Fruit fly (Drosophila melanogaster) whole organism, embryonic: ENCODE data around the gene lqf.
A peak's percentile ranks its signal among the peaks of the same experiment; 100 is the strongest.

Experiments
- Asciz ChIP-seq: fragments of 200-800 bp; sonication (Bioruptor generic); optimal IDR thresholded peaks from 2 replicates; lab custom pipeline; 2017; ENCODE audit warnings: missing biosample characterization, mild to moderate bottlenecking, missing genetic modification characterization, missing genetic modification reagents
- CG10565 ChIP-seq: fragments of 200-800 bp; sonication (Bioruptor generic); optimal IDR thresholded peaks from 3 replicates; lab custom pipeline; 2016; ENCODE audit warnings: missing biosample characterization, mild to moderate bottlenecking, missing genetic modification characterization
- CG11695 ChIP-seq: fragments of 200-800 bp; sonication (Bioruptor generic); IDR thresholded peaks from 3 replicates; pipeline ENCODE4 v1.3.6; 2022; ENCODE audit warnings: missing biosample characterization, missing genetic modification characterization
- CG13775 ChIP-seq: fragments of 200-800 bp; sonication (Bioruptor generic); optimal IDR thresholded peaks from 3 replicates; lab custom pipeline; 2017; ENCODE audit warnings: missing biosample characterization, mild to moderate bottlenecking, missing genetic modification characterization
- CG13894 ChIP-seq: fragments of 200-800 bp; sonication (Bioruptor generic); optimal IDR thresholded peaks from 3 replicates; lab custom pipeline; 2018; ENCODE audit warnings: missing biosample characterization, mild to moderate bottlenecking, missing genetic modification characterization, moderate library complexity
- CG1529 ChIP-seq: fragments of 200-800 bp; sonication (Bioruptor generic); optimal IDR thresholded peaks from 3 replicates; lab custom pipeline; 2018; ENCODE audit warnings: missing biosample characterization, missing genetic modification characterization
- CG1647 ChIP-seq: fragments of 200-800 bp; sonication (Bioruptor generic); optimal IDR thresholded peaks from 3 replicates; lab custom pipeline; 2016; ENCODE audit warnings: missing biosample characterization, missing genetic modification characterization
- CG17802 ChIP-seq: fragments of 200-800 bp; sonication (Bioruptor generic); optimal IDR thresholded peaks from 2 replicates; lab custom pipeline; 2018; ENCODE audit warnings: missing biosample characterization, mild to moderate bottlenecking, missing genetic modification characterization, moderate library complexity
- CG17829 ChIP-seq: fragments of 200-800 bp; optimal IDR thresholded peaks from 2 replicates; lab custom pipeline; 2019; ENCODE audit warnings: missing biosample characterization, mild to moderate bottlenecking, missing genetic modification characterization, moderate library complexity
- CG2116 ChIP-seq: fragments of 200-800 bp; sonication (Bioruptor generic); optimal IDR thresholded peaks from 3 replicates; lab custom pipeline; 2018; ENCODE audit warnings: missing biosample characterization, mild to moderate bottlenecking, missing genetic modification characterization
- CG2129 ChIP-seq: fragments of 200-800 bp; sonication (Bioruptor generic); IDR thresholded peaks from 2 replicates; pipeline ENCODE4 v1.3.6; 2022; ENCODE audit warnings: missing biosample characterization, missing genetic modification characterization; ENCODE audit not compliant: partially characterized antibody
- CG2202 ChIP-seq: fragments of 200-800 bp; sonication (Bioruptor generic); optimal IDR thresholded peaks from 2 replicates; lab custom pipeline; 2018; ENCODE audit warnings: missing biosample characterization, mild to moderate bottlenecking, missing genetic modification characterization
- CG2889 ChIP-seq: fragments of 200-800 bp; sonication (Bioruptor generic); IDR thresholded peaks from 3 replicates; pipeline ENCODE4 v1.3.6; 2022; ENCODE audit warnings: missing biosample characterization, missing genetic modification characterization
- CG3281 ChIP-seq: fragments of 200-800 bp; sonication (Bioruptor generic); optimal IDR thresholded peaks from 3 replicates; lab custom pipeline; 2017; ENCODE audit warnings: missing biosample characterization, mild to moderate bottlenecking, missing genetic modification characterization
- CG4360 ChIP-seq: fragments of 200-800 bp; sonication (Bioruptor generic); IDR thresholded peaks from 2 replicates; pipeline ENCODE4 v1.3.6; 2022; ENCODE audit warnings: missing biosample characterization, missing genetic modification characterization
- CG4854 ChIP-seq: fragments of 200-800 bp; sonication (Bioruptor generic); optimal IDR thresholded peaks from 2 replicates; lab custom pipeline; 2016; ENCODE audit warnings: missing biosample characterization, missing genetic modification characterization, inconsistent platforms
- CG5245 ChIP-seq: fragments of 200-800 bp; sonication (Bioruptor generic); optimal IDR thresholded peaks from 3 replicates; lab custom pipeline; 2016; ENCODE audit warnings: missing biosample characterization, missing genetic modification characterization
- CG7271 ChIP-seq: fragments of 200-800 bp; sonication (Bioruptor generic); optimal IDR thresholded peaks from 2 replicates; lab custom pipeline; 2018; ENCODE audit warnings: missing biosample characterization, mild to moderate bottlenecking, missing genetic modification characterization, moderate library complexity
- CG7963 ChIP-seq: fragments of 200-800 bp; sonication (Bioruptor generic); IDR thresholded peaks from 3 replicates; pipeline ENCODE4 v1.3.6; 2022; ENCODE audit warnings: missing biosample characterization, missing genetic modification characterization; ENCODE audit not compliant: partially characterized antibody
- Chrac-16 ChIP-seq: fragments of 200-800 bp; sonication (Bioruptor generic); optimal IDR thresholded peaks from 3 replicates; lab custom pipeline; 2016; ENCODE audit warnings: missing biosample characterization, missing genetic modification characterization
- CrebB ChIP-seq: fragments of 200-800 bp; sonication (Bioruptor generic); optimal IDR thresholded peaks from 3 replicates; lab custom pipeline; 2018; ENCODE audit warnings: missing biosample characterization, mild to moderate bottlenecking, missing genetic modification characterization
- D ChIP-seq, 2 experiments: fragments of 200-800 bp in 1 of 2; fragments of >200 bp in 1 of 2; sonication (Bioruptor generic) in 1 of 2; optimal IDR thresholded peaks; 2 replicates in 1 of 2; 3 replicates in 1 of 2; lab custom pipeline; 2017; ENCODE audit warnings: mild to moderate bottlenecking in 1 of 2, missing biosample characterization in 1 of 2, missing genetic modification characterization in 1 of 2, missing genetic modification reagents in 1 of 2
- HmgZ ChIP-seq: fragments of 200-800 bp; sonication (Bioruptor generic); optimal IDR thresholded peaks from 2 replicates; lab custom pipeline; 2018; ENCODE audit warnings: missing biosample characterization, mild to moderate bottlenecking, missing genetic modification characterization
- Hr78 ChIP-seq, 2 experiments: fragments of 200-800 bp in 1 of 2; fragments of >200 bp in 1 of 2; sonication (Bioruptor generic) in 1 of 2; optimal IDR thresholded peaks; 2 replicates each; lab custom pipeline; 2017 to 2019; ENCODE audit warnings: missing biosample characterization in 2 of 2, missing genetic modification characterization in 2 of 2, mild to moderate bottlenecking in 1 of 2, moderate library complexity in 1 of 2
- Lhr ChIP-seq: fragments of 200-800 bp; sonication (Bioruptor generic); optimal IDR thresholded peaks from 3 replicates; lab custom pipeline; 2017; ENCODE audit warnings: mild to moderate bottlenecking, missing biosample characterization, missing genetic modification reagents, missing genetic modification characterization
- Nf-YB ChIP-seq: fragments of 200-800 bp; sonication (Bioruptor generic); optimal IDR thresholded peaks from 3 replicates; lab custom pipeline; 2019; ENCODE audit warnings: missing biosample characterization, mild to moderate bottlenecking, missing genetic modification characterization, moderate library complexity
- NfI ChIP-seq: fragments of 200-800 bp; sonication (Bioruptor generic); optimal IDR thresholded peaks from 3 replicates; lab custom pipeline; 2018; ENCODE audit warnings: missing biosample characterization, mild to moderate bottlenecking, missing genetic modification characterization, moderate library complexity
- Opbp ChIP-seq: fragments of 200-800 bp; sonication (Bioruptor generic); IDR thresholded peaks from 3 replicates; pipeline ENCODE4 v1.3.6; 2022; ENCODE audit warnings: missing biosample characterization, missing genetic modification characterization; ENCODE audit not compliant: partially characterized antibody
- PHDP ChIP-seq: fragments of 200-800 bp; sonication (Bioruptor generic); optimal IDR thresholded peaks from 3 replicates; lab custom pipeline; 2018; ENCODE audit warnings: missing biosample characterization, mild to moderate bottlenecking, missing genetic modification characterization, moderate library complexity
- Taf1 ChIP-seq: fragments of 200-800 bp; sonication (Bioruptor generic); IDR thresholded peaks from 2 replicates; pipeline ENCODE4 v1.3.6; 2022; ENCODE audit warnings: missing biosample characterization, missing genetic modification characterization
- Tbp ChIP-seq: fragments of >200 bp; optimal IDR thresholded peaks from 2 replicates; lab custom pipeline; 2018; ENCODE audit warnings: missing biosample characterization, missing genetic modification characterization
- abd-A ChIP-seq: fragments of 200-800 bp; sonication (Bioruptor generic); optimal IDR thresholded peaks from 3 replicates; lab custom pipeline; 2019; ENCODE audit warnings: missing biosample characterization, mild to moderate bottlenecking, missing genetic modification characterization, moderate library complexity
- az2 ChIP-seq: fragments of 200-800 bp; sonication (Bioruptor generic); optimal IDR thresholded peaks from 3 replicates; lab custom pipeline; 2016; ENCODE audit warnings: missing biosample characterization, missing genetic modification characterization
- br ChIP-seq: fragments of >200 bp; optimal IDR thresholded peaks from 2 replicates; lab custom pipeline; 2017
- caup ChIP-seq: fragments of 200-800 bp; sonication (Bioruptor generic); optimal IDR thresholded peaks from 3 replicates; lab custom pipeline; 2017; ENCODE audit warnings: missing biosample characterization, mild to moderate bottlenecking, missing genetic modification characterization, moderate library complexity; ENCODE audit not compliant: severe bottlenecking
- chinmo ChIP-seq: fragments of 200-800 bp; sonication (Bioruptor generic); IDR thresholded peaks from 4 replicates; pipeline ENCODE4 v1.3.6; 2022; ENCODE audit warnings: missing biosample characterization, missing genetic modification characterization; ENCODE audit not compliant: partially characterized antibody
- exex ChIP-seq: fragments of 200-800 bp; sonication (Bioruptor generic); optimal IDR thresholded peaks from 4 replicates; lab custom pipeline; 2018; ENCODE audit warnings: missing biosample characterization, mild to moderate bottlenecking, missing genetic modification characterization, moderate library complexity
- jumu ChIP-seq: fragments of 200-800 bp; sonication (Bioruptor generic); optimal IDR thresholded peaks from 3 replicates; lab custom pipeline; 2016; ENCODE audit warnings: missing biosample characterization, missing genetic modification characterization
- klu ChIP-seq: fragments of 200-800 bp; sonication (Bioruptor generic); IDR thresholded peaks from 2 replicates; pipeline ENCODE4 v1.3.6; 2022; ENCODE audit warnings: missing biosample characterization, missing genetic modification characterization
- nau ChIP-seq: fragments of 200-800 bp; sonication (Bioruptor generic); optimal IDR thresholded peaks from 3 replicates; lab custom pipeline; 2017; ENCODE audit warnings: missing biosample characterization, mild to moderate bottlenecking, missing genetic modification characterization, missing genetic modification reagents
- nerfin-2 ChIP-seq: fragments of 200-800 bp; sonication (Bioruptor generic); IDR thresholded peaks from 2 replicates; pipeline ENCODE4 v1.3.6; 2022; ENCODE audit warnings: missing biosample characterization, missing genetic modification characterization; ENCODE audit not compliant: partially characterized antibody
- rib ChIP-seq: fragments of 200-800 bp; sonication (Bioruptor generic); IDR thresholded peaks from 2 replicates; pipeline ENCODE4 v1.3.6; 2022; ENCODE audit warnings: missing biosample characterization, missing genetic modification characterization
- seq ChIP-seq: fragments of 200-800 bp; sonication (Bioruptor generic); IDR thresholded peaks from 2 replicates; pipeline ENCODE4 v1.3.6; 2022; ENCODE audit warnings: missing biosample characterization, missing genetic modification characterization
- tin ChIP-seq: fragments of 200-800 bp; sonication (Bioruptor generic); optimal IDR thresholded peaks from 3 replicates; lab custom pipeline; 2016; ENCODE audit warnings: missing biosample characterization, missing genetic modification characterization
- unc-4 ChIP-seq: fragments of 200-800 bp; sonication (Bioruptor generic); IDR thresholded peaks from 2 replicates; pipeline ENCODE4 v1.3.6; 2022; ENCODE audit warnings: missing biosample characterization, missing genetic modification characterization; ENCODE audit not compliant: partially characterized antibody
- unpg ChIP-seq: fragments of 200-800 bp; sonication (Bioruptor generic); optimal IDR thresholded peaks from 3 replicates; lab custom pipeline; 2018; ENCODE audit warnings: missing biosample characterization, mild to moderate bottlenecking, missing genetic modification characterization, moderate library complexity
- zen ChIP-seq: fragments of 200-800 bp; sonication (Bioruptor generic); optimal IDR thresholded peaks from 3 replicates; lab custom pipeline; 2018; ENCODE audit warnings: missing biosample characterization, mild to moderate bottlenecking, missing genetic modification characterization, moderate library complexity
- zfh1 ChIP-seq: fragments of 200-800 bp; sonication (Bioruptor generic); IDR thresholded peaks from 3 replicates; pipeline ENCODE4 v1.3.6; 2022; ENCODE audit warnings: missing biosample characterization, missing genetic modification characterization

The lqf gene

dm6 chr3L:7528380-7529080 is at the start of gene lqf (continued):
- TF ChIP-seq Asciz (GFP tag; lab: Kevin White, UChicago) (no peak), Hr78 (GFP tag; optimal IDR thresholded peaks at IDR 0.05; lab: Kevin White, UChicago) (peak in 1 of 2 experiments; percentile 24), CG5245 (GFP tag; lab: Kevin White, UChicago) (no peak), nau (GFP tag; lab: Kevin White, UChicago) (no peak), klu (GFP tag; lab: Robert Waterston, UW) (no peak), Chrac-16 (GFP tag; lab: Kevin White, UChicago) (no peak), unpg (GFP tag; lab: Kevin White, UChicago) (no peak), Taf1 (GFP tag; lab: Robert Waterston, UW) (no peak), zen (tag; lab: Kevin White, UChicago) (peak; percentile 15), CG7963 (peak; percentile 84), abd-A (tag; lab: Kevin White, UChicago) (no peak), CG13894 (tag; lab: Kevin White, UChicago) (no peak), rib (GFP tag; lab: Robert Waterston, UW) (no peak), CG17802 (tag; lab: Kevin White, UChicago) (no peak), CG10565 (GFP tag; lab: Kevin White, UChicago) (no peak), CG2202 (tag; lab: Kevin White, UChicago) (no peak), zfh1 (no peak), PHDP (tag; lab: Kevin White, UChicago) (no peak), CG4360 (no peak), CG1529 (no peak), nerfin-2 (peak; percentile 73), CrebB (tag; lab: Kevin White, UChicago) (no peak), Lhr (GFP tag; lab: Kevin White, UChicago) (peak; percentile 43), CG1647 (GFP tag; lab: Kevin White, UChicago) (no peak), Opbp (GFP tag; lab: Robert Waterston, UW) (peak; percentile 87; the same call in 2 of the 3 replicates), CG13775 (GFP tag; lab: Kevin White, UChicago) (peak; percentile 20), tin (no peak), HmgZ (tag; lab: Kevin White, UChicago) (no peak), unc-4 (peak; percentile 78), jumu (GFP tag; lab: Kevin White, UChicago) (no peak), seq (GFP tag; lab: Robert Waterston, UW) (no peak), CG17829 (tag; lab: Kevin White, UChicago) (peak; percentile 17), chinmo (GFP tag; lab: Robert Waterston, UW) (peak; percentile 74; the same call in 1 of the 4 replicates), CG2129 (GFP tag; lab: Robert Waterston, UW) (peak; percentile 66), exex (tag; lab: Kevin White, UChicago) (no peak), caup (GFP tag; lab: Kevin White, UChicago) (no peak), CG3281 (no peak), CG7271 (tag; lab: Kevin White, UChicago) (no peak), CG2889 (GFP tag; lab: Robert Waterston, UW) (no peak), CG11695 (GFP tag; lab: Robert Waterston, UW) (0 out of 3 replicates have a peak, but pooled peaks have one; percentile 19), Nf-YB (GFP tag; lab: Kevin White, UChicago) (no peak), CG4854 (no peak), Tbp (no peak), CG2116 (GFP tag; lab: Kevin White, UChicago) (peak; percentile 88), br (lab: Kevin White, UChicago) (no peak), az2 (GFP tag; lab: Kevin White, UChicago) (no peak), D (optimal IDR thresholded peaks at IDR 0.05; lab: Kevin White, UChicago) (no peak), D (GFP tag; optimal IDR thresholded peaks at IDR 0.05; lab: Kevin White, UChicago) (no peak), NfI (GFP tag; lab: Kevin White, UChicago) (peak; percentile 11)
